Fruit fly (Drosophila melanogaster) whole organism, pupa: ENCODE results near the gene CG43922.

Experiments used
- CG10348 ChIP-seq: fragments of 200-800 bp; sonication (Bioruptor generic); IDR thresholded peaks from 2 replicates; pipeline ENCODE4 v1.3.6; 2022; ENCODE audit warnings: missing biosample characterization, missing genetic modification characterization
- CG12605 ChIP-seq: fragments of 200-800 bp; sonication (Bioruptor generic); IDR thresholded peaks from 2 replicates; pipeline ENCODE4 v1.3.6; 2022; ENCODE audit warnings: missing biosample characterization, missing genetic modification characterization
- CG13204 ChIP-seq: fragments of 200-800 bp; sonication (Bioruptor generic); optimal IDR thresholded peaks from 2 replicates; lab custom pipeline; 2018; ENCODE audit warnings: missing biosample characterization, mild to moderate bottlenecking, missing genetic modification characterization, moderate library complexity
- CG14655 ChIP-seq: fragments of 200-800 bp; sonication (Bioruptor generic); optimal IDR thresholded peaks from 3 replicates; lab custom pipeline; 2017; ENCODE audit warnings: mild to moderate bottlenecking, missing biosample characterization, missing genetic modification reagents, missing genetic modification characterization
- CG15710 ChIP-seq: fragments of 200-800 bp; sonication (Bioruptor generic); optimal IDR thresholded peaks from 2 replicates; lab custom pipeline; 2018; ENCODE audit warnings: missing biosample characterization, mild to moderate bottlenecking, missing genetic modification characterization, moderate library complexity
- CG17806 ChIP-seq: fragments of 200-800 bp; sonication (Bioruptor generic); optimal IDR thresholded peaks from 2 replicates; lab custom pipeline; 2018; ENCODE audit warnings: missing biosample characterization, mild to moderate bottlenecking, missing genetic modification characterization, moderate library complexity
- CG32121 ChIP-seq: fragments of 200-800 bp; sonication (Bioruptor generic); IDR thresholded peaks from 2 replicates; pipeline ENCODE4 v1.3.6; 2022; ENCODE audit warnings: missing biosample characterization, missing genetic modification characterization
- CG34367 ChIP-seq: fragments of 200-800 bp; sonication (Bioruptor generic); optimal IDR thresholded peaks from 2 replicates; lab custom pipeline; 2018; ENCODE audit warnings: missing biosample characterization, mild to moderate bottlenecking, missing genetic modification characterization
- CG4496 ChIP-seq: fragments of 200-800 bp; sonication (Bioruptor generic); IDR thresholded peaks from 3 replicates; pipeline ENCODE4 v1.3.6; 2022; ENCODE audit warnings: missing biosample characterization, missing genetic modification characterization
- CG8159 ChIP-seq: fragments of 200-800 bp; sonication (Bioruptor generic); optimal IDR thresholded peaks from 3 replicates; lab custom pipeline; 2018; ENCODE audit warnings: missing biosample characterization, mild to moderate bottlenecking, missing genetic modification characterization, moderate library complexity
- CG8301 ChIP-seq: fragments of 200-800 bp; sonication (Bioruptor generic); optimal IDR thresholded peaks from 2 replicates; lab custom pipeline; 2018; ENCODE audit warnings: missing biosample characterization, mild to moderate bottlenecking, missing genetic modification characterization
- CG9948 ChIP-seq: fragments of 200-800 bp; sonication (Bioruptor generic); optimal IDR thresholded peaks from 2 replicates; lab custom pipeline; 2018; ENCODE audit warnings: missing biosample characterization, mild to moderate bottlenecking, missing genetic modification characterization, moderate library complexity
- D1 ChIP-seq: fragments of 200-800 bp; sonication (Bioruptor generic); optimal IDR thresholded peaks from 2 replicates; lab custom pipeline; 2018; ENCODE audit warnings: missing biosample characterization, mild to moderate bottlenecking, missing genetic modification characterization, moderate library complexity
- EcR ChIP-seq: fragments of 200-800 bp; sonication (Bioruptor generic); optimal IDR thresholded peaks from 3 replicates; lab custom pipeline; 2019; ENCODE audit warnings: missing biosample characterization, missing genetic modification characterization, mild to moderate bottlenecking, moderate library complexity, missing genetic modification reagents
- Ets98B ChIP-seq: fragments of 200-800 bp; sonication (Bioruptor generic); IDR thresholded peaks from 2 replicates; pipeline ENCODE4 v1.3.6; 2022; ENCODE audit warnings: missing biosample characterization, missing genetic modification characterization
- Pif1A ChIP-seq: fragments of 200-800 bp; sonication (Bioruptor generic); optimal IDR thresholded peaks from 3 replicates; lab custom pipeline; 2016; ENCODE audit warnings: missing biosample characterization, missing genetic modification characterization
- Pif1B ChIP-seq: fragments of 200-800 bp; sonication (Bioruptor generic); optimal IDR thresholded peaks from 3 replicates; lab custom pipeline; 2016; ENCODE audit warnings: missing biosample characterization, missing genetic modification characterization
- Snoo ChIP-seq: fragments of 200-800 bp; sonication (Bioruptor generic); optimal IDR thresholded peaks from 3 replicates; lab custom pipeline; 2017; ENCODE audit warnings: missing biosample characterization, mild to moderate bottlenecking, missing genetic modification characterization, inconsistent platforms
- fd96Ca ChIP-seq: fragments of 200-800 bp; sonication (Bioruptor generic); IDR thresholded peaks from 3 replicates; pipeline ENCODE4 v1.3.6; 2022; ENCODE audit warnings: missing biosample characterization, missing genetic modification characterization
- gl ChIP-seq: fragments of 200-800 bp; sonication (Bioruptor generic); optimal IDR thresholded peaks from 2 replicates; lab custom pipeline; 2018; ENCODE audit warnings: missing biosample characterization, mild to moderate bottlenecking, missing genetic modification characterization
- rn ChIP-seq: fragments of 200-800 bp; sonication (Bioruptor generic); IDR thresholded peaks from 2 replicates; pipeline ENCODE4 v1.3.6; 2022; ENCODE audit warnings: missing biosample characterization, missing genetic modification characterization

Gene CG43922

DNA sequence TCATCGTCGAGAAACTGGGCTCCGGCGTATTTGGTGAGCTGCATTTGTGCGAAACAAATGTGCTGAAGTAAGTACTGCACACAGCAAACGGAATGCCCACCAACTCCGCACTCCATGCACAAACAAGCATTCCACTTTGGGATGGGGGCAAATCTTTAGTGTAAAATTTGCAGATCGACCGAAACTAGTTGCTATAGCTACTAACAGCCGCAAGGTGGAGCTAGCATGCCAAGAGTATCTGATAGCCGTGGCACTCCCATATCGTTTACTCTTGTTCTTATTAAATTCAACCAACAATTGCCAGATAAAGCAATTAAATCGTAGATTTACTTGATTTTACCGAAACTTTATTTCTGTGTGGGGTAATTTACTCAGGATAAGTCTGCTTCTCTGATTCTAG, 6.9 kb downstream of the CG43922 start:
- TF ChIP-seq CG32121 (GFP tag; lab: Robert Waterston, UW) (no peak), CG13204 (GFP tag; lab: Kevin White, UChicago) (no peak), CG17806 (tag; lab: Kevin White, UChicago) (no peak), gl (tag; lab: Kevin White, UChicago) (no peak), CG10348 (GFP tag; lab: Robert Waterston, UW) (no peak), Snoo (tag; lab: Kevin White, UChicago) (no peak), CG8159 (no peak), Pif1A (GFP tag; lab: Kevin White, UChicago) (no peak), D1 (tag; lab: Kevin White, UChicago) (no peak), CG8301 (tag; lab: Kevin White, UChicago) (no peak), CG15710 (no peak), EcR (GFP tag; lab: Kevin White, UChicago) (no peak), Pif1B (GFP tag; lab: Kevin White, UChicago) (no peak), Ets98B (GFP tag; lab: Robert Waterston, UW) (no peak), CG34367 (tag; lab: Kevin White, UChicago) (no peak)

- no peak for TF ChIP-seq CG13204 (GFP tag; lab: Kevin White, UChicago)
- TF ChIP-seq CG32121 (GFP tag; lab: Robert Waterston, UW) = no peak
- no peak for TF ChIP-seq Snoo (tag; lab: Kevin White, UChicago)
- TF ChIP-seq CG15710 = no peak
- TF ChIP-seq CG14655 (GFP tag; lab: Kevin White, UChicago) = no peak
- TF ChIP-seq EcR (GFP tag; lab: Kevin White, UChicago) = no peak
- peak; percentile 12 for TF ChIP-seq Pif1A (GFP tag; lab: Kevin White, UChicago)
- TF ChIP-seq rn (GFP tag; lab: Robert Waterston, UW) = no peak
- TF ChIP-seq CG17806 (tag; lab: Kevin White, UChicago) = no peak
- TF ChIP-seq fd96Ca (GFP tag; lab: Robert Waterston, UW) = no peak
- TF ChIP-seq CG34367 (tag; lab: Kevin White, UChicago) = no peak
- TF ChIP-seq CG12605 (GFP tag; lab: Robert Waterston, UW) = no peak
- peak; percentile 34; the same call in 1 of the 2 replicates for TF ChIP-seq Ets98B (GFP tag; lab: Robert Waterston, UW)
- TF ChIP-seq CG4496 (GFP tag; lab: Robert Waterston, UW) = peak; percentile 29; the same call in 1 of the 3 replicates
- TF ChIP-seq D1 (tag; lab: Kevin White, UChicago) = no peak
- no peak for TF ChIP-seq CG9948 (tag; lab: Kevin White, UChicago)
- no peak for TF ChIP-seq Pif1B (GFP tag; lab: Kevin White, UChicago)
- no peak for TF ChIP-seq CG8301 (tag; lab: Kevin White, UChicago)
- no peak for TF ChIP-seq CG10348 (GFP tag; lab: Robert Waterston, UW)
- no peak for TF ChIP-seq CG8159
- TF ChIP-seq gl (tag; lab: Kevin White, UChicago) = no peak
- TF ChIP-seq, all 21 proteins: peak for 3
These were observed 16.9 kb downstream of the CG43922 start for dm6 chr2L:6291605-6292004.

- TF ChIP-seq CG9948 (tag; lab: Kevin White, UChicago) (no peak), CG14655 (GFP tag; lab: Kevin White, UChicago) (peak; percentile 22), Pif1A (GFP tag; lab: Kevin White, UChicago) (no peak), CG12605 (GFP tag; lab: Robert Waterston, UW) (no peak), Ets98B (GFP tag; lab: Robert Waterston, UW) (no peak), D1 (tag; lab: Kevin White, UChicago) (no peak), CG15710 (no peak)
- TF ChIP-seq, all 21 proteins: peak for 1
These were observed 25.2 kb downstream of the CG43922 start for dm6 chr2L:6283376-6283775.

dm6 chr2L:6280328-6280727, 28.2 kb downstream of the CG43922 start:
- TF ChIP-seq CG14655 (GFP tag; lab: Kevin White, UChicago) = peak; percentile 28
- no peak for TF ChIP-seq CG13204 (GFP tag; lab: Kevin White, UChicago)
- TF ChIP-seq D1 (tag; lab: Kevin White, UChicago) = no peak
- no peak for TF ChIP-seq rn (GFP tag; lab: Robert Waterston, UW)
- TF ChIP-seq CG15710 = peak; percentile 9
- no peak for TF ChIP-seq Snoo (tag; lab: Kevin White, UChicago)
- TF ChIP-seq CG34367 (tag; lab: Kevin White, UChicago) = no peak
- peak; percentile 13 for TF ChIP-seq Pif1A (GFP tag; lab: Kevin White, UChicago)
- peak; percentile 14 for TF ChIP-seq CG9948 (tag; lab: Kevin White, UChicago)
- TF ChIP-seq fd96Ca (GFP tag; lab: Robert Waterston, UW) = 0 out of 3 replicates have a peak, but pooled peaks have one; percentile 40
- TF ChIP-seq CG32121 (GFP tag; lab: Robert Waterston, UW) = no peak
- no peak for TF ChIP-seq gl (tag; lab: Kevin White, UChicago)
- no peak for TF ChIP-seq CG12605 (GFP tag; lab: Robert Waterston, UW)
- no peak for TF ChIP-seq Ets98B (GFP tag; lab: Robert Waterston, UW)
- TF ChIP-seq CG8159 = peak; percentile 33
- TF ChIP-seq CG17806 (tag; lab: Kevin White, UChicago) = peak; percentile 22
- no peak for TF ChIP-seq CG4496 (GFP tag; lab: Robert Waterston, UW)
- no peak for TF ChIP-seq CG10348 (GFP tag; lab: Robert Waterston, UW)
- TF ChIP-seq EcR (GFP tag; lab: Kevin White, UChicago) = no peak
- no peak for TF ChIP-seq Pif1B (GFP tag; lab: Kevin White, UChicago)
- peak; percentile 10 for TF ChIP-seq CG8301 (tag; lab: Kevin White, UChicago)

DNA sequence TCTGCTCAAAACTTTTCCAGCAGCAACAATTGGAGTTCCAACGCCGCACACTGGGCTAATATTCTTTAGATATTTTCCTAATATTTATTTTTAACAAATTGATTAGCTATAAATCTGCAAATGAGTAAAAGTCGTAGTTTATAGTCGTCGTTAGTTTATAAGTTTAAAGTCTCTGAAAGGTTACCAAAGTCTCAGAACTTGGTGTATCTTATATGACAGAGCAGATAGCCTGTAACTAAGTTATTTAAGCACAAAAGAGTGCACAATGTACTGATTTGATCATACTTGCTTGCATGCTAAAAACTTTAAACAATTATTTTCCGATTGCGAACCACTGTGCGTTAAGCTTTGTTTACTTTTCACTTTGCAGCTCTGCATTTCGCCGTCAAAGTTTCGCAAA, 31.7 kb downstream of the CG43922 start:
- TF ChIP-seq CG17806 (tag; lab: Kevin White, UChicago) (peak; percentile 27), CG8159 (peak; percentile 36), CG10348 (GFP tag; lab: Robert Waterston, UW) (no peak), Pif1B (GFP tag; lab: Kevin White, UChicago) (peak; percentile 8), CG13204 (GFP tag; lab: Kevin White, UChicago) (no peak), CG34367 (tag; lab: Kevin White, UChicago) (no peak), CG9948 (tag; lab: Kevin White, UChicago) (peak; percentile 29), D1 (tag; lab: Kevin White, UChicago) (no peak), EcR (GFP tag; lab: Kevin White, UChicago) (no peak), Pif1A (GFP tag; lab: Kevin White, UChicago) (peak; percentile 13), Snoo (tag; lab: Kevin White, UChicago) (no peak), gl (tag; lab: Kevin White, UChicago) (no peak), rn (GFP tag; lab: Robert Waterston, UW) (no peak), CG14655 (GFP tag; lab: Kevin White, UChicago) (peak; percentile 68), CG15710 (peak; percentile 22), CG8301 (tag; lab: Kevin White, UChicago) (peak; percentile 65), fd96Ca (GFP tag; lab: Robert Waterston, UW) (0 out of 3 replicates have a peak, but pooled peaks have one; percentile 8)
- TF ChIP-seq, all 21 proteins: peak for 9
